Worm (Caenorhabditis elegans): Measurements from ENCODE around the gene C49H3.4.

C49H3.4 gene

ce11 chrIV:7910197-7910735 lies 4.8 kb upstream of the C49H3.4 start, which contains the start of the genes npp-27 and ntl-4:
Gene npp-27, minus strand, starts transcription at chrIV:7910247.
Gene ntl-4, plus strand, starts transcription at chrIV:7910575.
- TF ChIP-seq hmbx-1 (tag; optimal IDR thresholded peaks at IDR 0.05) (no peak), F13C5.2 (tag; optimal IDR thresholded peaks at IDR 0.05) (no peak), ceh-36 (tag; optimal IDR thresholded peaks at IDR 0.05) (no peak), flt-1 (GFP tag; IDR thresholded peaks at IDR 0.05) (no peak), ceh-13 (GFP tag; optimal IDR thresholded peaks at IDR 0.05) (no peak), tra-4 (tag; optimal IDR thresholded peaks at IDR 0.05) (no peak), hnd-1 (tag; optimal IDR thresholded peaks at IDR 0.05) (no peak), aly-1 (tag; optimal IDR thresholded peaks at IDR 0.05) (no peak), sea-1 (GFP tag; conservative IDR thresholded peaks at IDR 0.05) (no peak), hmg-4 (GFP tag; optimal IDR thresholded peaks at IDR 0.05) (no peak), tbx-11 (GFP tag; IDR thresholded peaks at IDR 0.05) (no peak), ama-1 (optimal IDR thresholded peaks at IDR 0.05) (no peak), scrt-1 (GFP tag; IDR thresholded peaks at IDR 0.05) (no peak), pes-1 (GFP tag; IDR thresholded peaks at IDR 0.05) (no peak)

ce11 chrIV:7916907-7917306 lies 1.8 kb downstream of the C49H3.4 start:
- TF ChIP-seq ceh-36 (tag; optimal IDR thresholded peaks at IDR 0.05) (no peak), flt-1 (GFP tag; IDR thresholded peaks at IDR 0.05) (no peak), tra-4 (tag; optimal IDR thresholded peaks at IDR 0.05) (no peak), hnd-1 (tag; optimal IDR thresholded peaks at IDR 0.05) (no peak), tbx-37 (GFP tag; conservative IDR thresholded peaks at IDR 0.05) (no peak), scrt-1 (GFP tag; IDR thresholded peaks at IDR 0.05) (no peak), hmbx-1 (tag; optimal IDR thresholded peaks at IDR 0.05) (no peak), hmg-4 (GFP tag; optimal IDR thresholded peaks at IDR 0.05) (no peak), sea-1 (GFP tag; conservative IDR thresholded peaks at IDR 0.05) (no peak), tbx-11 (GFP tag; IDR thresholded peaks at IDR 0.05) (no peak), aly-1 (tag; optimal IDR thresholded peaks at IDR 0.05) (no peak), B0310.2 (tag; optimal IDR thresholded peaks at IDR 0.05) (no peak), ama-1 (optimal IDR thresholded peaks at IDR 0.05) (no peak), ceh-13 (GFP tag; optimal IDR thresholded peaks at IDR 0.05) (no peak), ets-7 (tag; optimal IDR thresholded peaks at IDR 0.05) (no peak), pes-1 (GFP tag; IDR thresholded peaks at IDR 0.05) (no peak), F13C5.2 (tag; optimal IDR thresholded peaks at IDR 0.05) (no peak)

- TF ChIP-seq hmg-4 (GFP tag; optimal IDR thresholded peaks at IDR 0.05) (no peak), flt-1 (GFP tag; IDR thresholded peaks at IDR 0.05) (no peak), F13C5.2 (tag; optimal IDR thresholded peaks at IDR 0.05) (no peak), ets-7 (tag; optimal IDR thresholded peaks at IDR 0.05) (no peak), sea-1 (GFP tag; conservative IDR thresholded peaks at IDR 0.05) (no peak), tbx-37 (GFP tag; conservative IDR thresholded peaks at IDR 0.05) (no peak), hmbx-1 (tag; optimal IDR thresholded peaks at IDR 0.05) (no peak), tra-4 (tag; optimal IDR thresholded peaks at IDR 0.05) (no peak), ceh-13 (GFP tag; optimal IDR thresholded peaks at IDR 0.05) (no peak), pes-1 (GFP tag; IDR thresholded peaks at IDR 0.05) (no peak)
Observed at ce11 chrIV:7917881-7918280, 2.8 kb downstream of the C49H3.4 start.

ce11 chrIV:7920126-7920525 lies 5.0 kb downstream of the C49H3.4 start, which contains the start of gene C49H3.16:
Gene C49H3.16, plus strand, starts transcription at chrIV:7920426.
- TF ChIP-seq ceh-36 (tag; optimal IDR thresholded peaks at IDR 0.05) (no peak), scrt-1 (GFP tag; IDR thresholded peaks at IDR 0.05) (no peak)

ce11 chrIV:7923982-7924480 lies 8.9 kb downstream of the C49H3.4 start, which contains the start of the genes xpo-3 and C49H3.3:
Gene xpo-3, minus strand, starts transcription at chrIV:7924032.
Gene C49H3.3, plus strand, starts transcription at chrIV:7924350.
- no peak for TF ChIP-seq hmbx-1 (tag; optimal IDR thresholded peaks at IDR 0.05)
- TF ChIP-seq ets-7 (tag; optimal IDR thresholded peaks at IDR 0.05), result no peak
- TF ChIP-seq scrt-1 (GFP tag; IDR thresholded peaks at IDR 0.05), result no peak
- TF ChIP-seq tbx-37 (GFP tag; conservative IDR thresholded peaks at IDR 0.05), result no peak
- no peak for TF ChIP-seq tra-4 (tag; optimal IDR thresholded peaks at IDR 0.05)
- TF ChIP-seq ceh-36 (tag; optimal IDR thresholded peaks at IDR 0.05), result no peak
- no peak for TF ChIP-seq pes-1 (GFP tag; IDR thresholded peaks at IDR 0.05)
- no peak for TF ChIP-seq sea-1 (GFP tag; conservative IDR thresholded peaks at IDR 0.05)
- TF ChIP-seq hmg-4 (GFP tag; optimal IDR thresholded peaks at IDR 0.05), result no peak
- TF ChIP-seq B0310.2 (tag; optimal IDR thresholded peaks at IDR 0.05), result no peak
- TF ChIP-seq ceh-13 (GFP tag; optimal IDR thresholded peaks at IDR 0.05), result no peak
- TF ChIP-seq ama-1 (optimal IDR thresholded peaks at IDR 0.05), result no peak
- TF ChIP-seq flt-1 (GFP tag; IDR thresholded peaks at IDR 0.05), result no peak
- TF ChIP-seq hnd-1 (tag; optimal IDR thresholded peaks at IDR 0.05), result no peak

- no peak for TF ChIP-seq ama-1 (optimal IDR thresholded peaks at IDR 0.05)
- no peak for TF ChIP-seq ceh-13 (GFP tag; optimal IDR thresholded peaks at IDR 0.05)
- no peak for TF ChIP-seq hnd-1 (tag; optimal IDR thresholded peaks at IDR 0.05)
- TF ChIP-seq tbx-11 (GFP tag; IDR thresholded peaks at IDR 0.05), result no peak
- TF ChIP-seq aly-1 (tag; optimal IDR thresholded peaks at IDR 0.05), result no peak
- no peak for TF ChIP-seq hmbx-1 (tag; optimal IDR thresholded peaks at IDR 0.05)
- TF ChIP-seq B0310.2 (tag; optimal IDR thresholded peaks at IDR 0.05), result no peak
- no peak for TF ChIP-seq tbx-37 (GFP tag; conservative IDR thresholded peaks at IDR 0.05)
- TF ChIP-seq hmg-4 (GFP tag; optimal IDR thresholded peaks at IDR 0.05), result no peak
- no peak for TF ChIP-seq ets-7 (tag; optimal IDR thresholded peaks at IDR 0.05)
- no peak for TF ChIP-seq tra-4 (tag; optimal IDR thresholded peaks at IDR 0.05)
- no peak for TF ChIP-seq sea-1 (GFP tag; conservative IDR thresholded peaks at IDR 0.05)
- no peak for TF ChIP-seq pes-1 (GFP tag; IDR thresholded peaks at IDR 0.05)
Observed at ce11 chrIV:7924975-7925828, 10.1 kb downstream of the C49H3.4 start.
